Fruit fly (Drosophila melanogaster) whole organism, embryonic: ENCODE data around the gene CG15435.
A peak's percentile ranks its signal among the peaks of the same experiment; 100 is the strongest.

Experiments used
- Atf6 ChIP-seq: fragments of 200-800 bp; sonication (Bioruptor generic); IDR thresholded peaks from 2 replicates; pipeline ENCODE4 v1.3.6; 2022; ENCODE audit warnings: missing biosample characterization, missing genetic modification characterization
- Bgb ChIP-seq: fragments of 200-800 bp; sonication (Bioruptor generic); IDR thresholded peaks from 2 replicates; pipeline ENCODE4 v1.3.6; 2022; ENCODE audit warnings: missing biosample characterization, missing genetic modification characterization; ENCODE audit not compliant: partially characterized antibody
- CG10209 ChIP-seq: fragments of 200-800 bp; sonication (Bioruptor generic); optimal IDR thresholded peaks from 3 replicates; lab custom pipeline; 2017; ENCODE audit warnings: missing biosample characterization, mild to moderate bottlenecking, missing genetic modification characterization, missing genetic modification reagents
- CG10274 ChIP-seq: fragments of 200-800 bp; sonication (Bioruptor generic); optimal IDR thresholded peaks from 3 replicates; lab custom pipeline; 2017; ENCODE audit warnings: missing biosample characterization, mild to moderate bottlenecking, missing genetic modification characterization
- CG11247 ChIP-seq: fragments of 200-800 bp; sonication (Bioruptor generic); IDR thresholded peaks from 2 replicates; pipeline ENCODE4 v1.3.6; 2022; ENCODE audit warnings: missing biosample characterization, missing genetic modification characterization
- CG11456 ChIP-seq: fragments of 200-800 bp; sonication (Bioruptor generic); IDR thresholded peaks from 3 replicates; pipeline ENCODE4 v1.3.6; 2022; ENCODE audit warnings: missing biosample characterization, missing genetic modification characterization
- CG12236 ChIP-seq: fragments of 200-800 bp; sonication (Bioruptor generic); optimal IDR thresholded peaks from 2 replicates; lab custom pipeline; 2016; ENCODE audit warnings: missing biosample characterization, missing genetic modification characterization
- CG12391 ChIP-seq: fragments of 200-800 bp; sonication (Bioruptor generic); optimal IDR thresholded peaks from 3 replicates; lab custom pipeline; 2018; ENCODE audit warnings: missing biosample characterization, mild to moderate bottlenecking, missing genetic modification characterization, moderate library complexity
- CG12659 ChIP-seq: fragments of 200-800 bp; sonication (Bioruptor generic); optimal IDR thresholded peaks from 3 replicates; lab custom pipeline; 2017; ENCODE audit warnings: mild to moderate bottlenecking, missing biosample characterization, missing genetic modification reagents, missing genetic modification characterization
- CG14710 ChIP-seq: fragments of 200-800 bp; sonication (Bioruptor generic); optimal IDR thresholded peaks from 3 replicates; lab custom pipeline; 2019; ENCODE audit warnings: missing biosample characterization, mild to moderate bottlenecking, missing genetic modification characterization, moderate library complexity
- CG14860 ChIP-seq: fragments of 200-800 bp; sonication (Bioruptor generic); IDR thresholded peaks from 3 replicates; pipeline ENCODE4 v1.3.6; 2022; ENCODE audit warnings: missing biosample characterization, missing genetic modification characterization; ENCODE audit not compliant: partially characterized antibody
- CG15073 ChIP-seq: fragments of 200-800 bp; sonication (Bioruptor generic); optimal IDR thresholded peaks from 2 replicates; lab custom pipeline; 2016; ENCODE audit warnings: missing biosample characterization, missing genetic modification characterization
- CG17186 ChIP-seq: fragments of 200-800 bp; sonication (Bioruptor generic); optimal IDR thresholded peaks from 3 replicates; lab custom pipeline; 2017; ENCODE audit warnings: missing biosample characterization, missing genetic modification reagents, missing genetic modification characterization
- CG17912 ChIP-seq: fragments of 200-800 bp; sonication (Bioruptor generic); optimal IDR thresholded peaks from 2 replicates; lab custom pipeline; 2018; ENCODE audit warnings: missing biosample characterization, mild to moderate bottlenecking, missing genetic modification characterization
- CG18011 ChIP-seq: fragments of 200-800 bp; sonication (Bioruptor generic); optimal IDR thresholded peaks from 2 replicates; lab custom pipeline; 2017; ENCODE audit warnings: missing biosample characterization, missing genetic modification characterization, mild to moderate bottlenecking, moderate library complexity, missing genotype
- CG1832 ChIP-seq: fragments of 200-800 bp; sonication (Bioruptor generic); optimal IDR thresholded peaks from 2 replicates; lab custom pipeline; 2017; ENCODE audit warnings: missing biosample characterization, mild to moderate bottlenecking, missing genetic modification characterization, inconsistent platforms
- CG2712 ChIP-seq: fragments of 200-800 bp; optimal IDR thresholded peaks from 3 replicates; lab custom pipeline; 2019; ENCODE audit warnings: missing biosample characterization, mild to moderate bottlenecking, missing genetic modification characterization, moderate library complexity
- CG34422 ChIP-seq: fragments of 200-800 bp; sonication (Bioruptor generic); IDR thresholded peaks from 3 replicates; pipeline ENCODE4 v1.3.6; 2022; ENCODE audit warnings: missing biosample characterization, missing genetic modification characterization
- CG4328 ChIP-seq: fragments of 200-800 bp; sonication (Bioruptor generic); optimal IDR thresholded peaks from 3 replicates; lab custom pipeline; 2017; ENCODE audit warnings: missing biosample characterization, missing genetic modification reagents, missing genetic modification characterization
- CG4404 ChIP-seq: fragments of 200-800 bp; sonication (Bioruptor generic); IDR thresholded peaks from 2 replicates; pipeline ENCODE4 v1.3.6; 2022; ENCODE audit warnings: missing biosample characterization, missing genetic modification characterization
- CG4820 ChIP-seq: fragments of 200-800 bp; sonication (Bioruptor generic); optimal IDR thresholded peaks from 3 replicates; lab custom pipeline; 2016; ENCODE audit warnings: missing biosample characterization, missing genetic modification characterization
- CG8359 ChIP-seq: fragments of 200-800 bp; sonication (Bioruptor generic); optimal IDR thresholded peaks from 2 replicates; lab custom pipeline; 2017; ENCODE audit warnings: missing biosample characterization, mild to moderate bottlenecking, missing genetic modification characterization, borderline replicate concordance
- CG9797 ChIP-seq: fragments of 200-800 bp; sonication (Bioruptor generic); optimal IDR thresholded peaks from 3 replicates; lab custom pipeline; 2018; ENCODE audit warnings: missing biosample characterization, mild to moderate bottlenecking, missing genetic modification characterization
- Deaf1 ChIP-seq: fragments of 200-800 bp; optimal IDR thresholded peaks from 3 replicates; lab custom pipeline; 2019; ENCODE audit warnings: missing biosample characterization, mild to moderate bottlenecking, missing genetic modification characterization, moderate library complexity
- Doc2 ChIP-seq: fragments of 200-800 bp; sonication (Bioruptor generic); IDR thresholded peaks from 2 replicates; pipeline ENCODE4 v1.3.6; 2022; ENCODE audit warnings: missing biosample characterization, missing genetic modification characterization
- E2f1 ChIP-seq: fragments of 200-800 bp; sonication (Bioruptor generic); IDR thresholded peaks from 2 replicates; pipeline ENCODE4 v1.3.6; 2022; ENCODE audit warnings: missing biosample characterization, missing genetic modification characterization
- E2f2 ChIP-seq: fragments of 200-800 bp; sonication (Bioruptor generic); IDR thresholded peaks from 2 replicates; pipeline ENCODE4 v1.3.6; 2022; ENCODE audit warnings: missing biosample characterization, missing genetic modification characterization
- Gsc ChIP-seq: fragments of 200-800 bp; sonication (Bioruptor generic); IDR thresholded peaks from 2 replicates; pipeline ENCODE4 v1.3.6; 2022; ENCODE audit warnings: missing biosample characterization, missing genetic modification characterization
- MBD-R2 ChIP-seq: fragments of 200-800 bp; sonication (Bioruptor generic); IDR thresholded peaks from 2 replicates; pipeline ENCODE4 v1.3.6; 2022; ENCODE audit warnings: missing biosample characterization, missing genetic modification characterization
- Rfx ChIP-seq: fragments of 200-800 bp; sonication (Bioruptor generic); IDR thresholded peaks from 2 replicates; pipeline ENCODE4 v1.3.6; 2022; ENCODE audit warnings: missing biosample characterization, missing genetic modification characterization
- Sox102F ChIP-seq: fragments of 200-800 bp; sonication (Bioruptor generic); optimal IDR thresholded peaks from 2 replicates; lab custom pipeline; 2018; ENCODE audit warnings: missing biosample characterization, mild to moderate bottlenecking, missing genetic modification characterization, moderate library complexity
- Stat92E ChIP-seq, 3 experiments: fragments of >200 bp in 2 of 3; fragments of 200-800 bp in 1 of 3; sonication (Bioruptor generic) in 1 of 3; optimal IDR thresholded peaks; 2 replicates each; lab custom pipeline; 2017 to 2019; ENCODE audit warnings: missing biosample characterization in 3 of 3, missing genetic modification characterization in 3 of 3, mild to moderate bottlenecking in 1 of 3, moderate library complexity in 1 of 3
- YL-1 ChIP-seq: fragments of 200-800 bp; sonication (Bioruptor generic); optimal IDR thresholded peaks from 3 replicates; lab custom pipeline; 2017; ENCODE audit warnings: missing biosample characterization, mild to moderate bottlenecking, missing genetic modification characterization
- ash1 ChIP-seq: fragments of 200-800 bp; sonication (Bioruptor generic); optimal IDR thresholded peaks from 2 replicates; lab custom pipeline; 2018; ENCODE audit warnings: missing biosample characterization, mild to moderate bottlenecking, missing genetic modification characterization
- gcm ChIP-seq: fragments of 200-800 bp; sonication (Bioruptor generic); optimal IDR thresholded peaks from 2 replicates; lab custom pipeline; 2019; ENCODE audit warnings: missing biosample characterization, mild to moderate bottlenecking, missing genetic modification characterization, moderate library complexity
- gfzf ChIP-seq: fragments of 200-800 bp; sonication (Bioruptor generic); optimal IDR thresholded peaks from 2 replicates; lab custom pipeline; 2016; ENCODE audit warnings: missing biosample characterization, mild to moderate bottlenecking, missing genetic modification characterization, moderate library complexity
- hb ChIP-seq: fragments of 200-800 bp; sonication (Bioruptor generic); IDR thresholded peaks from 3 replicates; pipeline ENCODE4 v1.3.6; 2022; ENCODE audit warnings: missing biosample characterization, missing genetic modification characterization; ENCODE audit not compliant: partially characterized antibody
- her ChIP-seq: fragments of 200-800 bp; sonication (Bioruptor generic); optimal IDR thresholded peaks from 2 replicates; lab custom pipeline; 2016; ENCODE audit warnings: missing biosample characterization, missing genetic modification characterization
- hth ChIP-seq: fragments of >200 bp; optimal IDR thresholded peaks from 2 replicates; lab custom pipeline; 2017; ENCODE audit warnings: inconsistent platforms
- ind ChIP-seq: fragments of 200-800 bp; sonication (Bioruptor generic); optimal IDR thresholded peaks from 3 replicates; lab custom pipeline; 2016; ENCODE audit warnings: missing biosample characterization, missing genetic modification characterization
- jing ChIP-seq: fragments of 200-800 bp; sonication (Bioruptor generic); optimal IDR thresholded peaks from 2 replicates; lab custom pipeline; 2018; ENCODE audit warnings: missing biosample characterization, mild to moderate bottlenecking, missing genetic modification characterization
- kay ChIP-seq: fragments of 200-800 bp; sonication (Bioruptor generic); optimal IDR thresholded peaks from 2 replicates; lab custom pipeline; 2016; ENCODE audit warnings: missing biosample characterization, missing genetic modification characterization
- kni ChIP-seq: fragments of 200-800 bp; sonication (Bioruptor generic); optimal IDR thresholded peaks from 3 replicates; lab custom pipeline; 2017; ENCODE audit warnings: mild to moderate bottlenecking, missing biosample characterization, missing genetic modification reagents, missing genetic modification characterization
- odd ChIP-seq: fragments of 200-800 bp; sonication (Bioruptor generic); optimal IDR thresholded peaks from 2 replicates; lab custom pipeline; 2017; ENCODE audit warnings: missing biosample characterization, mild to moderate bottlenecking, missing genetic modification characterization
- pum ChIP-seq: fragments of 200-800 bp; sonication (Bioruptor generic); optimal IDR thresholded peaks from 2 replicates; lab custom pipeline; 2016; ENCODE audit warnings: missing biosample characterization, missing genetic modification characterization
- ro ChIP-seq: fragments of 200-800 bp; sonication (Bioruptor generic); IDR thresholded peaks from 2 replicates; pipeline ENCODE4 v1.3.6; 2022; ENCODE audit warnings: missing biosample characterization, missing genetic modification characterization
- unpg ChIP-seq: fragments of 200-800 bp; sonication (Bioruptor generic); optimal IDR thresholded peaks from 3 replicates; lab custom pipeline; 2018; ENCODE audit warnings: missing biosample characterization, mild to moderate bottlenecking, missing genetic modification characterization, moderate library complexity
- z ChIP-seq: fragments of 200-800 bp; sonication (Bioruptor generic); IDR thresholded peaks from 3 replicates; pipeline ENCODE4 v1.3.6; 2022; ENCODE audit warnings: missing biosample characterization, missing genetic modification characterization

The CG15435 gene

dm6 chr2L:4440881-4441737 is 18.4 kb upstream of the CG15435 start, which contains the start of gene CG15431 (continued):
- TF ChIP-seq YL-1 (GFP tag; lab: Kevin White, UChicago) = no peak
- no peak for TF ChIP-seq Sox102F
- TF ChIP-seq ash1 (GFP tag; lab: Kevin White, UChicago) = no peak
- TF ChIP-seq Bgb = peak; percentile 49; the same call in 1 of the 2 replicates
- no peak for TF ChIP-seq CG14710 (tag; lab: Kevin White, UChicago)
- TF ChIP-seq Stat92E (GFP tag; optimal IDR thresholded peaks at IDR 0.05; lab: Kevin White, UChicago) = no peak
- no peak for TF ChIP-seq CG15073 (GFP tag; lab: Kevin White, UChicago)
- no peak for TF ChIP-seq her (GFP tag; lab: Kevin White, UChicago)
- peak; percentile 10 for TF ChIP-seq CG4328 (GFP tag; lab: Kevin White, UChicago)
- peak; percentile 25 for TF ChIP-seq CG18011 (GFP tag; lab: Kevin White, UChicago)
- TF ChIP-seq CG34422 (GFP tag; lab: Robert Waterston, UW) = 0 out of 3 replicates have a peak, but pooled peaks have one; percentile 47
- TF ChIP-seq CG11456 (GFP tag; lab: Robert Waterston, UW) = peak; percentile 72
- TF ChIP-seq Deaf1 (tag; lab: Kevin White, UChicago) = peak; percentile 55
- no peak for TF ChIP-seq CG12236
- TF ChIP-seq Doc2 (GFP tag; lab: Robert Waterston, UW) = no peak
- TF ChIP-seq CG12391 (tag; lab: Kevin White, UChicago) = peak; percentile 61
- TF ChIP-seq CG10274 (GFP tag; lab: Kevin White, UChicago) = peak; percentile 21
- TF ChIP-seq CG14860 = no peak
- no peak for TF ChIP-seq gfzf (GFP tag; lab: Kevin White, UChicago)
- peak; percentile 80 for TF ChIP-seq Atf6 (GFP tag; lab: Robert Waterston, UW)
- TF ChIP-seq hth (lab: Kevin White, UChicago) = no peak
- TF ChIP-seq CG11247 (GFP tag; lab: Robert Waterston, UW) = peak; percentile 58
- TF ChIP-seq ro (GFP tag; lab: Robert Waterston, UW) = no peak
- peak; percentile 25; the same call in 1 of the 2 replicates for TF ChIP-seq CG4404 (GFP tag; lab: Robert Waterston, UW)
- peak; percentile 39 for TF ChIP-seq CG12659 (GFP tag; lab: Kevin White, UChicago)
- TF ChIP-seq ind (GFP tag; lab: Kevin White, UChicago) = peak; percentile 50
- TF ChIP-seq CG9797 (GFP tag; lab: Kevin White, UChicago) = no peak
- TF ChIP-seq CG2712 (tag; lab: Kevin White, UChicago) = peak; percentile 40
- no peak for TF ChIP-seq gcm
- TF ChIP-seq CG10209 (GFP tag; lab: Kevin White, UChicago) = peak; percentile 50
- TF ChIP-seq Gsc (GFP tag; lab: Robert Waterston, UW) = no peak
- TF ChIP-seq CG1832 = no peak
- TF ChIP-seq pum (GFP tag; lab: Kevin White, UChicago) = no peak
- no peak for TF ChIP-seq CG8359 (GFP tag; lab: Kevin White, UChicago)
- no peak for TF ChIP-seq kni
- TF ChIP-seq Rfx (GFP tag; lab: Robert Waterston, UW) = peak; percentile 73
- TF ChIP-seq kay (GFP tag; lab: Kevin White, UChicago) = no peak
- no peak for TF ChIP-seq odd (GFP tag; lab: Kevin White, UChicago)
- no peak for TF ChIP-seq CG17912 (GFP tag; lab: Kevin White, UChicago)
- peak; percentile 48 for TF ChIP-seq E2f2
- TF ChIP-seq jing (GFP tag; lab: Kevin White, UChicago) = peak; percentile 11
- TF ChIP-seq z (GFP tag; lab: Robert Waterston, UW) = no peak
- TF ChIP-seq hb = no peak
- peak; percentile 66 for TF ChIP-seq unpg (GFP tag; lab: Kevin White, UChicago)
- TF ChIP-seq E2f1 (GFP tag; lab: Robert Waterston, UW) = peak; percentile 60
- peak; percentile 25 for TF ChIP-seq CG4820
- peak; percentile 35; the same call in 1 of the 2 replicates for TF ChIP-seq MBD-R2
- no peak for TF ChIP-seq CG17186 (GFP tag; lab: Kevin White, UChicago)
